Fruit fly (Drosophila melanogaster) whole organism, embryonic: ENCODE data around the gene unc-4.

Experiments
- Atf6 ChIP-seq: fragments of 200-800 bp; sonication (Bioruptor generic); IDR thresholded peaks from 2 replicates; pipeline ENCODE4 v1.3.6; 2022; ENCODE audit warnings: missing biosample characterization, missing genetic modification characterization
- Awh ChIP-seq: fragments of 200-800 bp; sonication (Bioruptor generic); IDR thresholded peaks from 2 replicates; pipeline ENCODE4, ENCODE4 v1.3.6; 2022; ENCODE audit warnings: missing biosample characterization, missing genetic modification characterization
- CG11695 ChIP-seq: fragments of 200-800 bp; sonication (Bioruptor generic); IDR thresholded peaks from 3 replicates; pipeline ENCODE4 v1.3.6; 2022; ENCODE audit warnings: missing biosample characterization, missing genetic modification characterization
- CG12071 ChIP-seq: fragments of 200-800 bp; sonication (Bioruptor generic); optimal IDR thresholded peaks from 3 replicates; lab custom pipeline; 2018; ENCODE audit warnings: missing biosample characterization, mild to moderate bottlenecking, missing genetic modification characterization
- CG12659 ChIP-seq: fragments of 200-800 bp; sonication (Bioruptor generic); optimal IDR thresholded peaks from 3 replicates; lab custom pipeline; 2017; ENCODE audit warnings: mild to moderate bottlenecking, missing biosample characterization, missing genetic modification reagents, missing genetic modification characterization
- CG13123 ChIP-seq: fragments of 200-800 bp; sonication (Bioruptor generic); optimal IDR thresholded peaks from 2 replicates; lab custom pipeline; 2016; ENCODE audit warnings: missing biosample characterization, missing genetic modification characterization
- CG13424 ChIP-seq: fragments of 200-800 bp; sonication (Bioruptor generic); optimal IDR thresholded peaks from 2 replicates; lab custom pipeline; 2019; ENCODE audit warnings: missing biosample characterization, mild to moderate bottlenecking, missing genetic modification characterization, moderate library complexity
- CG13775 ChIP-seq: fragments of 200-800 bp; sonication (Bioruptor generic); optimal IDR thresholded peaks from 3 replicates; lab custom pipeline; 2017; ENCODE audit warnings: missing biosample characterization, mild to moderate bottlenecking, missing genetic modification characterization
- CG14441 ChIP-seq: fragments of 200-800 bp; sonication (Bioruptor generic); IDR thresholded peaks from 2 replicates; pipeline ENCODE4 v1.3.6; 2022; ENCODE audit warnings: missing biosample characterization, missing genetic modification characterization
- CG14710 ChIP-seq: fragments of 200-800 bp; sonication (Bioruptor generic); optimal IDR thresholded peaks from 3 replicates; lab custom pipeline; 2019; ENCODE audit warnings: missing biosample characterization, mild to moderate bottlenecking, missing genetic modification characterization, moderate library complexity
- CG18619 ChIP-seq: fragments of 200-800 bp; sonication (Bioruptor generic); optimal IDR thresholded peaks from 3 replicates; lab custom pipeline; 2017; ENCODE audit warnings: missing biosample characterization, mild to moderate bottlenecking, missing genetic modification characterization
- CG3407 ChIP-seq: fragments of 200-800 bp; sonication (Bioruptor generic); optimal IDR thresholded peaks from 2 replicates; lab custom pipeline; 2018; ENCODE audit warnings: missing biosample characterization, mild to moderate bottlenecking, missing genetic modification characterization
- CG34422 ChIP-seq: fragments of 200-800 bp; sonication (Bioruptor generic); IDR thresholded peaks from 3 replicates; pipeline ENCODE4 v1.3.6; 2022; ENCODE audit warnings: missing biosample characterization, missing genetic modification characterization
- CG4424 ChIP-seq: fragments of 200-800 bp; sonication (Bioruptor generic); optimal IDR thresholded peaks from 3 replicates; lab custom pipeline; 2016; ENCODE audit warnings: missing biosample characterization, missing genetic modification characterization
- CG4730 ChIP-seq: fragments of 200-800 bp; sonication (Bioruptor generic); IDR thresholded peaks from 2 replicates; pipeline ENCODE4 v1.3.6; 2022; ENCODE audit warnings: missing biosample characterization, missing genetic modification characterization
- CG5245 ChIP-seq: fragments of 200-800 bp; sonication (Bioruptor generic); optimal IDR thresholded peaks from 3 replicates; lab custom pipeline; 2016; ENCODE audit warnings: missing biosample characterization, missing genetic modification characterization
- CG6272 ChIP-seq: fragments of 200-800 bp; sonication (Bioruptor generic); IDR thresholded peaks from 2 replicates; pipeline ENCODE4 v1.3.6; 2022; ENCODE audit warnings: missing biosample characterization, missing genetic modification characterization
- CG7357 ChIP-seq: fragments of 200-800 bp; sonication (Bioruptor generic); IDR thresholded peaks from 3 replicates; pipeline ENCODE4 v1.3.6; 2022; ENCODE audit warnings: missing biosample characterization, missing genetic modification characterization
- CG7556 ChIP-seq: fragments of 200-800 bp; sonication (Bioruptor generic); optimal IDR thresholded peaks from 2 replicates; lab custom pipeline; 2017; ENCODE audit warnings: missing biosample characterization, mild to moderate bottlenecking, missing genetic modification characterization
- CG7839 ChIP-seq: fragments of 200-800 bp; sonication (Bioruptor generic); optimal IDR thresholded peaks from 3 replicates; lab custom pipeline; 2018; ENCODE audit warnings: missing biosample characterization, mild to moderate bottlenecking, missing genetic modification characterization, moderate library complexity
- D19A ChIP-seq: fragments of 200-800 bp; optimal IDR thresholded peaks from 3 replicates; lab custom pipeline; 2019; ENCODE audit warnings: missing biosample characterization, mild to moderate bottlenecking, missing genetic modification characterization, moderate library complexity
- Eip74EF ChIP-seq, 2 experiments: fragments of 200-800 bp in 1 of 2; fragments of >200 bp in 1 of 2; sonication (Bioruptor generic) in 1 of 2; optimal IDR thresholded peaks; 2 replicates each; lab custom pipeline; 2017 to 2019; ENCODE audit warnings: missing biosample characterization in 2 of 2, missing genetic modification characterization in 2 of 2, mild to moderate bottlenecking in 1 of 2, moderate library complexity in 1 of 2
- Fer2 ChIP-seq: fragments of 200-800 bp; sonication (Bioruptor generic); optimal IDR thresholded peaks from 2 replicates; lab custom pipeline; 2018; ENCODE audit warnings: missing biosample characterization, mild to moderate bottlenecking, missing genetic modification characterization, moderate library complexity
- Gug ChIP-seq: fragments of 200-800 bp; sonication (Bioruptor generic); IDR thresholded peaks from 4 replicates; pipeline ENCODE4 v1.3.6; 2022; ENCODE audit warnings: missing biosample characterization, missing genetic modification characterization
- Hr51 ChIP-seq, 2 experiments: fragments of 200-800 bp; sonication (Bioruptor generic); optimal IDR thresholded peaks; 2 replicates in 1 of 2; 3 replicates in 1 of 2; lab custom pipeline; 2016 to 2018; ENCODE audit warnings: missing biosample characterization in 2 of 2, missing genetic modification characterization in 2 of 2, mild to moderate bottlenecking in 1 of 2, moderate library complexity in 1 of 2
- Lhr ChIP-seq: fragments of 200-800 bp; sonication (Bioruptor generic); optimal IDR thresholded peaks from 3 replicates; lab custom pipeline; 2017; ENCODE audit warnings: mild to moderate bottlenecking, missing biosample characterization, missing genetic modification reagents, missing genetic modification characterization
- Med ChIP-seq: fragments of 200-800 bp; sonication (Bioruptor generic); peaks from one replicate; lab custom pipeline; 2016; ENCODE audit warnings: missing biosample characterization, missing genetic modification characterization, mild to moderate bottlenecking, inconsistent platforms, moderate library complexity
- NFAT ChIP-seq: fragments of 200-800 bp; sonication (Bioruptor generic); IDR thresholded peaks from 2 replicates; pipeline ENCODE4 v1.3.6; 2022; ENCODE audit warnings: missing biosample characterization, missing genetic modification characterization
- Rfx ChIP-seq: fragments of 200-800 bp; sonication (Bioruptor generic); IDR thresholded peaks from 2 replicates; pipeline ENCODE4 v1.3.6; 2022; ENCODE audit warnings: missing biosample characterization, missing genetic modification characterization
- Six4 ChIP-seq: fragments of 200-800 bp; sonication (Bioruptor generic); optimal IDR thresholded peaks from 2 replicates; lab custom pipeline; 2016; ENCODE audit warnings: missing biosample characterization, missing genetic modification characterization
- Usf ChIP-seq: fragments of 200-800 bp; sonication (Bioruptor generic); optimal IDR thresholded peaks from 2 replicates; lab custom pipeline; 2017; ENCODE audit warnings: missing genotype, missing biosample characterization, missing genetic modification characterization
- Vsx1 ChIP-seq: fragments of 200-800 bp; sonication (Bioruptor generic); optimal IDR thresholded peaks from 2 replicates; lab custom pipeline; 2017; ENCODE audit warnings: missing biosample characterization, mild to moderate bottlenecking, missing genetic modification characterization, missing genetic modification reagents
- amos ChIP-seq: fragments of 200-800 bp; sonication (Bioruptor generic); IDR thresholded peaks from 2 replicates; pipeline ENCODE4 v1.3.6; 2022; ENCODE audit warnings: missing biosample characterization, missing genetic modification characterization; ENCODE audit not compliant: partially characterized antibody
- bab2 ChIP-seq: fragments of 200-800 bp; sonication (Bioruptor generic); optimal IDR thresholded peaks from 2 replicates; lab custom pipeline; 2016; ENCODE audit warnings: missing biosample characterization, missing genetic modification characterization
- br ChIP-seq: fragments of >200 bp; optimal IDR thresholded peaks from 2 replicates; lab custom pipeline; 2017
- chif ChIP-seq, 2 experiments: fragments of 200-800 bp; sonication (Bioruptor generic); optimal IDR thresholded peaks; 3 replicates each; lab custom pipeline; 2016; ENCODE audit warnings: missing biosample characterization in 2 of 2, missing genetic modification characterization in 2 of 2
- ci ChIP-seq: fragments of 200-800 bp; sonication (Bioruptor generic); IDR thresholded peaks from 3 replicates; pipeline ENCODE4 v1.3.6; 2022; ENCODE audit warnings: missing biosample characterization, missing genetic modification characterization
- croc ChIP-seq: fragments of 200-800 bp; sonication (Bioruptor generic); conservative IDR thresholded peaks from 3 replicates; pipeline ENCODE4 v1.3.6; 2022; ENCODE audit warnings: missing biosample characterization, missing genetic modification characterization
- cwo ChIP-seq: fragments of 200-800 bp; sonication (Bioruptor generic); optimal IDR thresholded peaks from 3 replicates; lab custom pipeline; 2017; ENCODE audit warnings: missing biosample characterization, missing genetic modification characterization, mild to moderate bottlenecking, moderate library complexity, missing genetic modification reagents
- dpn ChIP-seq, 2 experiments: fragments of 200-800 bp; sonication (Bioruptor generic); optimal IDR thresholded peaks; 3 replicates each; lab custom pipeline; 2016; ENCODE audit warnings: missing biosample characterization in 2 of 2, missing genetic modification characterization in 2 of 2
- grau ChIP-seq: fragments of 200-800 bp; optimal IDR thresholded peaks from 3 replicates; lab custom pipeline; 2019; ENCODE audit warnings: missing biosample characterization, mild to moderate bottlenecking, missing genetic modification characterization, moderate library complexity
- hkb ChIP-seq, 2 experiments: fragments of 200-800 bp in 1 of 2; fragments of >200 bp in 1 of 2; sonication (Bioruptor generic) in 1 of 2; IDR thresholded peaks in 1 of 2; optimal IDR thresholded peaks in 1 of 2; 2 replicates each; pipeline versions ENCODE4 v1.3.6 to Lab custom; 2017 to 2022; ENCODE audit warnings: missing biosample characterization in 1 of 2, missing genetic modification characterization in 1 of 2
- kah ChIP-seq: fragments of 200-800 bp; sonication (Bioruptor generic); optimal IDR thresholded peaks from 2 replicates; lab custom pipeline; 2018; ENCODE audit warnings: missing biosample characterization, mild to moderate bottlenecking, missing genetic modification characterization
- lola ChIP-seq, 3 experiments: fragments of >200 bp in 2 of 3; fragments of 200-800 bp in 1 of 3; sonication (Bioruptor generic) in 1 of 3; optimal IDR thresholded peaks; 2 replicates each; lab custom pipeline; 2017 to 2019; ENCODE audit warnings: missing biosample characterization in 3 of 3, missing genetic modification characterization in 3 of 3, mild to moderate bottlenecking in 1 of 3, moderate library complexity in 1 of 3
- phol ChIP-seq: fragments of 200-800 bp; sonication (Bioruptor generic); optimal IDR thresholded peaks from 3 replicates; lab custom pipeline; 2018; ENCODE audit warnings: missing biosample characterization, mild to moderate bottlenecking, missing genetic modification characterization, moderate library complexity
- sc ChIP-seq, 3 experiments: fragments of >200 bp in 2 of 3; fragments of 200-800 bp in 1 of 3; sonication (Bioruptor generic) in 1 of 3; optimal IDR thresholded peaks; 2 replicates in 2 of 3; 3 replicates in 1 of 3; lab custom pipeline; 2017; ENCODE audit warnings: mild to moderate bottlenecking in 1 of 3, missing biosample characterization in 1 of 3, missing genetic modification characterization in 1 of 3, missing genetic modification reagents in 1 of 3
- tap ChIP-seq: fragments of 200-800 bp; optimal IDR thresholded peaks from 3 replicates; lab custom pipeline; 2019; ENCODE audit warnings: missing biosample characterization, mild to moderate bottlenecking, missing genetic modification characterization, moderate library complexity
- wdn ChIP-seq: fragments of 200-800 bp; sonication (Bioruptor generic); IDR thresholded peaks from 2 replicates; pipeline ENCODE4 v1.3.6; 2022; ENCODE audit warnings: missing biosample characterization, missing genetic modification characterization
- zen ChIP-seq: fragments of 200-800 bp; sonication (Bioruptor generic); optimal IDR thresholded peaks from 3 replicates; lab custom pipeline; 2018; ENCODE audit warnings: missing biosample characterization, mild to moderate bottlenecking, missing genetic modification characterization, moderate library complexity

The unc-4 gene

DNA sequence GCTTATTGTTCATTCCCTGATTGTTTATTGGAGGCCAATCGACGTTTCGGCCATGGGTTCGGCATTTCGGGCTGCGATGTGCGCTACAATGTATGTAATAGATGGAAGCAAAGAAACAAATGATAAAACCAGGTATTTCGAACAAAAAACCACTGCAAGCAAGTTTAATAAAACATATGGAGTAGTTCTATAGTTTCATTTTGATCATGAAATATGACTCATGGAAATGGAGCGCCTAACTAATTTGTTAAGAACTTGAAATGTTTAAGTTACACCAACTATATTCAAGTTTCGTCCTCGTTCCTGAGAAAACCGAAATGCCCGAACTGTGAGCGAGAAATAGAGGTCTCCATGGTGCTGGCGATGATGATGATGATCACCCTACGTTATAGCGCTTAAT, 11.9 kb downstream of the unc-4 start (continued):
- TF ChIP-seq grau (peak; percentile 58), zen (tag; lab: Kevin White, UChicago) (no peak), CG13424 (tag; lab: Kevin White, UChicago) (peak; percentile 59), Med (GFP tag; lab: Kevin White, UChicago) (peak; percentile 64), Atf6 (GFP tag; lab: Robert Waterston, UW) (no peak), br (lab: Kevin White, UChicago) (no peak), cwo (no peak), amos (no peak), CG14710 (tag; lab: Kevin White, UChicago) (peak; percentile 59), CG18619 (GFP tag; lab: Kevin White, UChicago) (peak; percentile 24), hkb (optimal IDR thresholded peaks at IDR 0.05; lab: Kevin White, UChicago) (no peak), hkb (GFP tag; IDR thresholded peaks at IDR 0.05; lab: Robert Waterston, UW) (no peak), chif (GFP tag; optimal IDR thresholded peaks at IDR 0.05; lab: Kevin White, UChicago) (peak; percentile 19 to 34), CG7556 (peak; percentile 37), CG12659 (GFP tag; lab: Kevin White, UChicago) (peak; percentile 14), CG14441 (GFP tag; lab: Robert Waterston, UW) (no peak), CG12071 (no peak), D19A (tag; lab: Kevin White, UChicago) (peak; percentile 48), Rfx (GFP tag; lab: Robert Waterston, UW) (peak; percentile 27; the same call in 1 of the 2 replicates), CG5245 (GFP tag; lab: Kevin White, UChicago) (peak; percentile 7), lola (GFP tag; optimal IDR thresholded peaks at IDR 0.05; lab: Kevin White, UChicago) (peak in 1 of 3 experiments; percentile 74), Gug (GFP tag; lab: Robert Waterston, UW) (no peak), CG7357 (GFP tag; lab: Robert Waterston, UW) (0 out of 3 replicates have a peak, but pooled peaks have one; percentile 13), ci (GFP tag; lab: Robert Waterston, UW) (no peak), Fer2 (tag; lab: Kevin White, UChicago) (no peak), Eip74EF (GFP tag; optimal IDR thresholded peaks at IDR 0.05; lab: Kevin White, UChicago) (no peak), croc (GFP tag; lab: Robert Waterston, UW) (peak; percentile 29; the same call in 2 of the 3 replicates), dpn (GFP tag; optimal IDR thresholded peaks at IDR 0.05; lab: Kevin White, UChicago) (peak in 1 of 2 experiments; percentile 45), NFAT (GFP tag; lab: Robert Waterston, UW) (no peak), Lhr (peak; percentile 6), CG3407 (no peak), Vsx1 (GFP tag; lab: Kevin White, UChicago) (no peak), CG4424 (peak; percentile 48), CG4730 (GFP tag; lab: Robert Waterston, UW) (0 out of 2 replicates have a peak, but pooled peaks have one; percentile 18), kah (no peak), CG6272 (no peak), CG13123 (GFP tag; lab: Kevin White, UChicago) (no peak), Awh (no peak), Usf (peak; percentile 16), Six4 (GFP tag; lab: Kevin White, UChicago) (no peak), CG7839 (tag; lab: Kevin White, UChicago) (peak; percentile 56), wdn (GFP tag; lab: Robert Waterston, UW) (no peak), sc (optimal IDR thresholded peaks at IDR 0.05; lab: Kevin White, UChicago) (no peak), sc (GFP tag; optimal IDR thresholded peaks at IDR 0.05; lab: Kevin White, UChicago) (peak; percentile 3), CG13775 (GFP tag; lab: Kevin White, UChicago) (peak; percentile 20), tap (tag; lab: Kevin White, UChicago) (peak; percentile 0), bab2 (peak; percentile 1), phol (tag; lab: Kevin White, UChicago) (peak; percentile 70), Hr51 (GFP tag; optimal IDR thresholded peaks at IDR 0.05; lab: Kevin White, UChicago) (peak in 1 of 2 experiments; percentile 55), CG11695 (GFP tag; lab: Robert Waterston, UW) (0 out of 3 replicates have a peak, but pooled peaks have one; percentile 43), CG34422 (no peak)
